Worm (Caenorhabditis elegans): ENCODE measurements around the gene ceh-27.

DNA sequence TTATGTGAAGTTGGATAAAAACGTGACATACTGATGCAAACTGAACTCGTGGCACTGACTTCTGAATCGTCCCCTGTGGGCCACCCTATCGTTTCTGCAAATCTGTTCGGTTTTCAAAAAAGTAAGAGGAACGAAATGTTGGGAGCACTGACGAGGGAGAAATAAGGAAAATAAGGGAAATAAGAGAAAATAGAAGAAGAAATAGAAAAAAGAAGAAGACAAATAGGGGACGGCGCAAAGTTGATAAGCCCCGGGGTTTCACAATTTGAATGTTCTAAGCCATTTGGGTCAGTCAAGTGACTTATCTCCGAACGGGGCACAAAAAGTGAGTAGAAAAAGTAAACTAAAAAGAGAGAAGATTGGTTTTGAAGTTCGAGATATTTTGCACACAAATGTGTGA lies 30.7 kb upstream of the ceh-27 start, which contains the start of gene W05E10.5:
- TF ChIP-seq dao-5 (tag; optimal IDR thresholded peaks at IDR 0.05), result no peak
- no peak for TF ChIP-seq him-1 (tag; optimal IDR thresholded peaks at IDR 0.05)
- TF ChIP-seq W03F9.2 (tag; optimal IDR thresholded peaks at IDR 0.05), result no peak

All from whole organism, L4/young adult.